Worm (Caenorhabditis elegans) whole organism, L4/young adult: ENCODE results near the gene grl-28.

ENCODE experiments used
- W03F9.2 ChIP-seq: fragments of 150-350 bp; optimal IDR thresholded peaks from 2 replicates; lab custom pipeline; 2014; ENCODE audit warnings: missing biosample characterization, missing genetic modification characterization
- dao-5 ChIP-seq: sonication (generic microtip); optimal IDR thresholded peaks from 2 replicates; lab custom pipeline; 2016; ENCODE audit warnings: missing genotype, missing genetic modification characterization, moderate library complexity, missing compliant biosample characterization
- him-1 ChIP-seq: sonication (generic microtip); optimal IDR thresholded peaks from 2 replicates; lab custom pipeline; 2016; ENCODE audit warnings: missing genotype, missing genetic modification reagents, missing genetic modification characterization, missing compliant biosample characterization

- no peak for TF ChIP-seq him-1 (tag; lab: Kevin White, UChicago)
- TF ChIP-seq dao-5 (tag; lab: Kevin White, UChicago), result no peak
- no peak for TF ChIP-seq W03F9.2 (tag; lab: Kevin White, UChicago)
These were observed 13.4 kb downstream of the grl-28 start, which contains the start of gene nhr-93 for ce11 chrV:3538307-3538706.
